Fruit fly (Drosophila melanogaster): ENCODE results near the gene CG12725.
A peak's percentile ranks its signal among the peaks of the same experiment; 100 is the strongest.

Gene CG12725

dm6 chrX:13391174-13392040, 11.3 kb downstream of the CG12725 start (continued):
- TF ChIP-seq ash1 (GFP tag; optimal IDR thresholded peaks at IDR 0.05) (no peak), E2f2 (GFP tag; IDR thresholded peaks at IDR 0.05) (no peak; the same call in 1 of the 2 replicates), Hmx (GFP tag; optimal IDR thresholded peaks at IDR 0.05) (no peak), gce (GFP tag; IDR thresholded peaks at IDR 0.05) (no peak), TFAM (GFP tag; optimal IDR thresholded peaks at IDR 0.05) (no peak), bsh (GFP tag; optimal IDR thresholded peaks at IDR 0.05) (no peak), Deaf1 (tag; optimal IDR thresholded peaks at IDR 0.05) (no peak), CG1529 (GFP tag; optimal IDR thresholded peaks at IDR 0.05) (no peak), NFAT (GFP tag; IDR thresholded peaks at IDR 0.05) (0 out of 2 replicates have a peak, but pooled peaks have one; percentile 33), CG1603 (tag; optimal IDR thresholded peaks at IDR 0.05) (peak; percentile 5), CG17568 (GFP tag; optimal IDR thresholded peaks at IDR 0.05) (no peak), slou (GFP tag; optimal IDR thresholded peaks at IDR 0.05) (no peak), NK7.1 (GFP tag; optimal IDR thresholded peaks at IDR 0.05) (peak; percentile 18), sens (GFP tag) (no peak), CG33213 (GFP tag; optimal IDR thresholded peaks at IDR 0.05) (no peak), CG5953 (GFP tag; IDR thresholded peaks at IDR 0.05) (no peak), z (GFP tag; IDR thresholded peaks at IDR 0.05) (no peak), unc-4 (GFP tag; IDR thresholded peaks at IDR 0.05; ENCODE audit: partially characterized antibody) (no peak), sima (GFP tag; optimal IDR thresholded peaks at IDR 0.05) (no peak), stwl (tag; optimal IDR thresholded peaks at IDR 0.05) (no peak), vvl (GFP tag; IDR thresholded peaks at IDR 0.05) (peak; percentile 26; the same call in 1 of the 2 replicates), D19A (tag; optimal IDR thresholded peaks at IDR 0.05) (no peak), Elba2 (GFP tag; optimal IDR thresholded peaks at IDR 0.05) (no peak), lab (GFP tag; optimal IDR thresholded peaks at IDR 0.05) (peak; percentile 71), CG7928 (GFP tag; optimal IDR thresholded peaks at IDR 0.05) (peak; percentile 20), CG18262 (tag; optimal IDR thresholded peaks at IDR 0.05) (no peak), Dll (GFP tag; IDR thresholded peaks at IDR 0.05; ENCODE audit: partially characterized antibody) (no peak), CG8944 (GFP tag; optimal IDR thresholded peaks at IDR 0.05) (peak; percentile 34), CG7372 (GFP tag; IDR thresholded peaks at IDR 0.05) (no peak), Doc3 (GFP tag; IDR thresholded peaks at IDR 0.05; ENCODE audit: partially characterized antibody) (no peak), zen (tag; optimal IDR thresholded peaks at IDR 0.05) (no peak), CG34224 (GFP tag; IDR thresholded peaks at IDR 0.05; ENCODE audit: partially characterized antibody) (no peak), CG11247 (GFP tag; IDR thresholded peaks at IDR 0.05) (0 out of 2 replicates have a peak, but pooled peaks have one; percentile 20), seq (GFP tag; IDR thresholded peaks at IDR 0.05) (no peak), pho (GFP tag; optimal IDR thresholded peaks at IDR 0.05) (peak; percentile 77), nom (GFP tag; optimal IDR thresholded peaks at IDR 0.05) (no peak), Taf1 (GFP tag; IDR thresholded peaks at IDR 0.05) (peak; percentile 25; the same call in 1 of the 2 replicates), CG6765 (GFP tag; optimal IDR thresholded peaks at IDR 0.05) (peak; percentile 21), tup (GFP tag; optimal IDR thresholded peaks at IDR 0.05) (no peak), CG18764 (GFP tag; optimal IDR thresholded peaks at IDR 0.05) (no peak), ken (GFP tag; IDR thresholded peaks at IDR 0.05) (no peak), klu (GFP tag; IDR thresholded peaks at IDR 0.05) (peak; percentile 26; the same call in 1 of the 2 replicates), ase (GFP tag; IDR thresholded peaks at IDR 0.05) (no peak), CG11093 (GFP tag; IDR thresholded peaks at IDR 0.05) (no peak), crol (GFP tag; IDR thresholded peaks at IDR 0.05) (no peak), Lpt (GFP tag; optimal IDR thresholded peaks at IDR 0.05) (no peak), lmd (GFP tag; IDR thresholded peaks at IDR 0.05) (peak; percentile 66; the same call in 1 of the 2 replicates), gfzf (GFP tag; optimal IDR thresholded peaks at IDR 0.05) (no peak), Ets65A (GFP tag) (peak; percentile 93), btn (GFP tag; optimal IDR thresholded peaks at IDR 0.05) (no peak)
